Worm (Caenorhabditis elegans) whole organism, L4 larva: ENCODE results near the gene F23F12.13.

ENCODE experiments used
- F10B5.3 ChIP-seq: sonication (generic microtip); optimal IDR thresholded peaks from 2 replicates; lab custom pipeline; 2016; ENCODE audit warnings: mild to moderate bottlenecking, missing genetic modification characterization, missing compliant biosample characterization
- F26F4.8 ChIP-seq: fragments of 200-800 bp; sonication (Bioruptor generic); conservative IDR thresholded peaks from 2 replicates; pipeline ENCODE4 v1.3.6; 2022; ENCODE audit warnings: missing genetic modification characterization, missing compliant biosample characterization
- F37D6.2 ChIP-seq: sonication (generic microtip); optimal IDR thresholded peaks from 2 replicates; lab custom pipeline; 2016; ENCODE audit warnings: mild to moderate bottlenecking, missing genetic modification characterization, missing compliant biosample characterization
- F44E2.7 ChIP-seq: fragments of 200-800 bp; sonication (Bioruptor generic); IDR thresholded peaks from 2 replicates; pipeline ENCODE4 v2.1.2; 2022; ENCODE audit warnings: missing genetic modification characterization, missing compliant biosample characterization
- F49E8.2 ChIP-seq: sonication (generic microtip); optimal IDR thresholded peaks from 2 replicates; lab custom pipeline; 2016; ENCODE audit warnings: missing compliant biosample characterization, mild to moderate bottlenecking, missing genetic modification characterization, borderline replicate concordance
- Y105C5A.15 ChIP-seq: fragments of 200-800 bp; sonication (Bioruptor generic); IDR thresholded peaks from 2 replicates; pipeline ENCODE4 v1.3.6; 2022; ENCODE audit warnings: missing genetic modification characterization, missing compliant biosample characterization
- Y75B8A.6 ChIP-seq: fragments of 200-800 bp; sonication (Bioruptor generic); IDR thresholded peaks from 2 replicates; pipeline ENCODE4 v1.3.6; 2022; ENCODE audit warnings: missing genetic modification reagents, missing genetic modification characterization, missing compliant biosample characterization
- ZK337.2 ChIP-seq: fragments of 200-800 bp; sonication (Bioruptor generic); IDR thresholded peaks from 2 replicates; pipeline ENCODE4 v1.3.6; 2022; ENCODE audit warnings: missing genetic modification reagents, missing genetic modification characterization, missing compliant biosample characterization
- attf-4 ChIP-seq: sonication (generic microtip); optimal IDR thresholded peaks from 3 replicates; lab custom pipeline; 2017; ENCODE audit warnings: missing biosample characterization, missing genetic modification characterization
- ceh-20 ChIP-seq: fragments of 200-800 bp; sonication (Bioruptor generic); IDR thresholded peaks from 2 replicates; pipeline ENCODE4 v1.3.6; 2022; ENCODE audit warnings: missing genetic modification reagents, missing genetic modification characterization, missing compliant biosample characterization
- ceh-44 ChIP-seq: fragments of 200-800 bp; sonication (Bioruptor generic); IDR thresholded peaks from 2 replicates; pipeline ENCODE4 v1.3.6; 2022; ENCODE audit warnings: missing genetic modification reagents, missing genetic modification characterization, missing compliant biosample characterization
- cey-2 ChIP-seq: sonication (generic microtip); optimal IDR thresholded peaks from 3 replicates; lab custom pipeline; 2017; ENCODE audit warnings: missing genetic modification characterization, mild to moderate bottlenecking, missing compliant biosample characterization, antibody characterized with exemption, borderline replicate concordance; ENCODE audit not compliant: insufficient read depth
- daf-16 ChIP-seq, 3 experiments: sonication (generic microtip); optimal IDR thresholded peaks; 2 replicates each; lab custom pipeline; 2016 to 2017; ENCODE audit warnings: missing genetic modification characterization in 3 of 3, missing genetic modification reagents in 3 of 3, mild to moderate bottlenecking in 2 of 3, missing compliant biosample characterization in 2 of 3, missing biosample characterization in 1 of 3, moderate library complexity in 1 of 3
- daf-19 ChIP-seq: fragments of 200-800 bp; sonication (Bioruptor generic); conservative IDR thresholded peaks from 2 replicates; pipeline ENCODE4 v1.3.6; 2022; ENCODE audit warnings: missing genetic modification characterization, missing compliant biosample characterization
- daf-8 ChIP-seq: fragments of 200-800 bp; sonication (Bioruptor generic); IDR thresholded peaks from 2 replicates; pipeline ENCODE4 v1.3.6; 2022; ENCODE audit warnings: missing genetic modification characterization, missing compliant biosample characterization
- dpl-1 ChIP-seq: fragments of 150-350 bp; optimal IDR thresholded peaks from 2 replicates; lab custom pipeline; 2014; ENCODE audit warnings: missing biosample characterization, missing genetic modification reagents, missing genetic modification characterization
- dve-1 ChIP-seq: sonication (generic microtip); optimal IDR thresholded peaks from 2 replicates; lab custom pipeline; 2017; ENCODE audit warnings: antibody characterized with exemption, mild to moderate bottlenecking, missing genetic modification characterization, missing compliant biosample characterization; ENCODE audit not compliant: insufficient read depth
- fkh-10 ChIP-seq: fragments of 150-350 bp; optimal IDR thresholded peaks from 2 replicates; lab custom pipeline; 2014; ENCODE audit warnings: missing biosample characterization, missing genetic modification reagents, missing genetic modification characterization
- hif-1 ChIP-seq, 2 experiments: sonication (generic microtip); optimal IDR thresholded peaks; 2 replicates each; lab custom pipeline; 2016 to 2017; ENCODE audit warnings: missing compliant biosample characterization in 2 of 2, missing genetic modification characterization in 2 of 2, missing genetic modification reagents in 2 of 2, missing genotype in 2 of 2, mild to moderate bottlenecking in 1 of 2
- hlh-11 ChIP-seq: fragments of 200-800 bp; sonication (Bioruptor generic); optimal IDR thresholded peaks from 2 replicates; lab custom pipeline; 2018; ENCODE audit warnings: mild to moderate bottlenecking, missing genetic modification characterization, missing compliant biosample characterization
- lim-7 ChIP-seq: fragments of 200-800 bp; sonication (Bioruptor generic); IDR thresholded peaks from 2 replicates; pipeline ENCODE4 v1.3.6; 2022; ENCODE audit warnings: missing genetic modification characterization, missing compliant biosample characterization
- lin-29 ChIP-seq: fragments of 200-800 bp; sonication (Bioruptor generic); IDR thresholded peaks from 2 replicates; pipeline ENCODE4 v1.3.6; 2022; ENCODE audit warnings: missing genetic modification reagents, missing genetic modification characterization, missing compliant biosample characterization
- lin-38 ChIP-seq: fragments of 200-800 bp; sonication (Bioruptor generic); IDR thresholded peaks from 2 replicates; pipeline ENCODE4 v1.3.6; 2022; ENCODE audit warnings: missing genetic modification reagents, missing genetic modification characterization, missing compliant biosample characterization
- lin-39 ChIP-seq: fragments of 150-350 bp; optimal IDR thresholded peaks from 2 replicates; lab custom pipeline; 2014; ENCODE audit warnings: missing biosample characterization, missing genetic modification reagents, missing genetic modification characterization
- lsy-2 ChIP-seq, 2 experiments: fragments of 150-350 bp in 1 of 2; sonication (generic microtip) in 1 of 2; optimal IDR thresholded peaks; 2 replicates each; lab custom pipeline; 2014 to 2017; ENCODE audit warnings: missing biosample characterization in 2 of 2, missing genetic modification characterization in 2 of 2
- mdt-29 ChIP-seq: fragments of 200-800 bp; sonication (Bioruptor generic); IDR thresholded peaks from 2 replicates; pipeline ENCODE4 v1.3.6; 2022; ENCODE audit warnings: missing genetic modification reagents, missing genetic modification characterization, missing compliant biosample characterization
- mep-1 ChIP-seq: fragments of 150-350 bp; sonication (generic microtip); optimal IDR thresholded peaks from 3 replicates; lab custom pipeline; 2014; ENCODE audit warnings: missing biosample characterization, missing genetic modification characterization
- mxl-3 ChIP-seq: fragments of 200-800 bp; sonication (Bioruptor generic); optimal IDR thresholded peaks from 2 replicates; lab custom pipeline; 2018; ENCODE audit warnings: mild to moderate bottlenecking, missing genetic modification characterization, missing compliant biosample characterization
- nhr-11 ChIP-seq: fragments of 150-350 bp; optimal IDR thresholded peaks from 2 replicates; lab custom pipeline; 2014; ENCODE audit warnings: missing biosample characterization, missing genetic modification characterization
- nhr-111 ChIP-seq: fragments of 200-800 bp; sonication (Bioruptor generic); optimal IDR thresholded peaks from 2 replicates; lab custom pipeline; 2018; ENCODE audit warnings: mild to moderate bottlenecking, missing genetic modification characterization, missing compliant biosample characterization
- nhr-41 ChIP-seq: fragments of 200-800 bp; sonication (Bioruptor generic); IDR thresholded peaks from 2 replicates; pipeline ENCODE4 v1.3.6; 2022; ENCODE audit warnings: missing genetic modification reagents, missing genetic modification characterization, missing compliant biosample characterization
- nhr-42 ChIP-seq: fragments of 200-800 bp; sonication (Bioruptor generic); IDR thresholded peaks from 2 replicates; pipeline ENCODE4 v1.3.6; 2022; ENCODE audit warnings: missing genetic modification characterization, missing compliant biosample characterization
- nhr-48 ChIP-seq: sonication (generic microtip); optimal IDR thresholded peaks from 2 replicates; lab custom pipeline; 2016; ENCODE audit warnings: mild to moderate bottlenecking, missing genetic modification characterization, missing compliant biosample characterization
- nhr-6 ChIP-seq: fragments of 150-350 bp; optimal IDR thresholded peaks from 2 replicates; lab custom pipeline; 2014; ENCODE audit warnings: missing biosample characterization, missing genetic modification characterization
- saeg-2 ChIP-seq: fragments of 200-800 bp; sonication (Bioruptor generic); IDR thresholded peaks from 2 replicates; pipeline ENCODE4 v1.3.6; 2022; ENCODE audit warnings: missing genetic modification reagents, missing genetic modification characterization, missing compliant biosample characterization
- set-16 ChIP-seq: fragments of 200-800 bp; sonication (Bioruptor generic); IDR thresholded peaks from 2 replicates; pipeline ENCODE4 v1.3.6; 2022; ENCODE audit warnings: missing genetic modification reagents, missing genetic modification characterization, missing compliant biosample characterization
- snpc-4 ChIP-seq: fragments of 150-350 bp; optimal IDR thresholded peaks from 2 replicates; lab custom pipeline; 2014; ENCODE audit warnings: missing biosample characterization, missing genetic modification characterization
- unc-39 ChIP-seq: sonication (generic microtip); optimal IDR thresholded peaks from 2 replicates; lab custom pipeline; 2017; ENCODE audit warnings: missing biosample characterization, missing genetic modification characterization
- unc-62 ChIP-seq, 3 experiments: fragments of 150-350 bp in 1 of 3; sonication (generic microtip); optimal IDR thresholded peaks in 2 of 3; peaks in 1 of 3; 1 replicate in 1 of 3; 2 replicates in 2 of 3; lab custom pipeline; 2014 to 2017; ENCODE audit warnings: missing biosample characterization in 3 of 3, missing genetic modification characterization in 3 of 3, missing genetic modification reagents in 3 of 3, missing genotype in 1 of 3
- vab-7 ChIP-seq: fragments of 200-800 bp; sonication (Bioruptor generic); IDR thresholded peaks from 2 replicates; pipeline ENCODE4 v1.3.6; 2022; ENCODE audit warnings: missing genetic modification reagents, missing genetic modification characterization, missing compliant biosample characterization
- zfp-3 ChIP-seq: fragments of 200-800 bp; sonication (Bioruptor generic); conservative IDR thresholded peaks from 2 replicates; pipeline ENCODE4 v1.3.6; 2022; ENCODE audit warnings: missing genetic modification reagents, missing genetic modification characterization, missing compliant biosample characterization
- zip-11 ChIP-seq: fragments of 200-800 bp; sonication (Bioruptor generic); IDR thresholded peaks from 2 replicates; pipeline ENCODE4 v1.3.6; 2022; ENCODE audit warnings: missing genetic modification characterization, missing compliant biosample characterization

The F23F12.13 gene

ce11 chrIII:6509301-6509700 is 13.8 kb downstream of the F23F12.13 start (continued):
- TF ChIP-seq unc-62 (GFP tag; optimal IDR thresholded peaks at IDR 0.05 in 1 of 2; lab: Kevin White, UChicago), result peak in 1 of 2 experiments; percentile 64
- no peak for TF ChIP-seq unc-62 (tag; optimal IDR thresholded peaks at IDR 0.05; lab: Kevin White, UChicago)
- TF ChIP-seq cey-2 (tag; lab: Kevin White, UChicago), result peak; percentile 44
- TF ChIP-seq vab-7, result no peak
- TF ChIP-seq dve-1, result peak; percentile 14
- TF ChIP-seq snpc-4, result no peak
- no peak for TF ChIP-seq daf-16 (GFP tag; optimal IDR thresholded peaks at IDR 0.05; lab: Kevin White, UChicago)
- peak; percentile 73 for TF ChIP-seq daf-16 (tag; optimal IDR thresholded peaks at IDR 0.05; lab: Kevin White, UChicago)
- no peak for TF ChIP-seq nhr-11 (tag; lab: Kevin White, UChicago)
- no peak for TF ChIP-seq Y75B8A.6 (GFP tag; lab: Robert Waterston, UW)
- TF ChIP-seq unc-39 (tag; lab: Kevin White, UChicago), result no peak
- TF ChIP-seq daf-19 (GFP tag; lab: Robert Waterston, UW), result no peak
- no peak for TF ChIP-seq F26F4.8 (GFP tag; lab: Robert Waterston, UW)
- peak in 1 of 2 experiments; percentile 18 for TF ChIP-seq lsy-2 (tag; optimal IDR thresholded peaks at IDR 0.05; lab: Kevin White, UChicago)
- no peak for TF ChIP-seq dpl-1 (GFP tag; lab: Kevin White, UChicago)
- TF ChIP-seq hif-1 (tag; optimal IDR thresholded peaks at IDR 0.05; lab: Kevin White, UChicago), result no peak
- TF ChIP-seq lin-38 (GFP tag; lab: Robert Waterston, UW), result no peak
- no peak for TF ChIP-seq attf-4 (tag; lab: Kevin White, UChicago)
- TF ChIP-seq ZK337.2 (GFP tag; lab: Robert Waterston, UW), result no peak
- TF ChIP-seq, all 104 proteins: peak for 11

- TF ChIP-seq F44E2.7, result peak; percentile 61; the same call in 1 of the 2 replicates
- 0 out of 2 replicates have a peak, but pooled peaks have one; percentile 54 for TF ChIP-seq lim-7
- TF ChIP-seq F26F4.8 (GFP tag; lab: Robert Waterston, UW), result 0 out of 2 replicates have a peak, but pooled peaks have one; percentile 8
These were observed 18.3 kb downstream of the F23F12.13 start for ce11 chrIII:6513759-6514158.

- TF ChIP-seq nhr-42 (GFP tag; lab: Robert Waterston, UW) (no peak), nhr-48 (tag; lab: Kevin White, UChicago) (no peak), F49E8.2 (tag; lab: Kevin White, UChicago) (no peak), Y105C5A.15 (no peak), F10B5.3 (tag; lab: Kevin White, UChicago) (no peak), saeg-2 (no peak), ceh-20 (GFP tag; lab: Robert Waterston, UW) (no peak), mxl-3 (GFP tag; lab: Kevin White, UChicago) (no peak), daf-8 (no peak), hlh-11 (tag; lab: Kevin White, UChicago) (no peak), fkh-10 (GFP tag; lab: Kevin White, UChicago) (no peak), mdt-29 (GFP tag; lab: Robert Waterston, UW) (no peak), F44E2.7 (no peak)
These were observed 19.2 kb downstream of the F23F12.13 start, which contains the start of gene acr-5 for ce11 chrIII:6514673-6515072. Gene acr-5 (minus strand): TSS chrIII:6514773.

DNA sequence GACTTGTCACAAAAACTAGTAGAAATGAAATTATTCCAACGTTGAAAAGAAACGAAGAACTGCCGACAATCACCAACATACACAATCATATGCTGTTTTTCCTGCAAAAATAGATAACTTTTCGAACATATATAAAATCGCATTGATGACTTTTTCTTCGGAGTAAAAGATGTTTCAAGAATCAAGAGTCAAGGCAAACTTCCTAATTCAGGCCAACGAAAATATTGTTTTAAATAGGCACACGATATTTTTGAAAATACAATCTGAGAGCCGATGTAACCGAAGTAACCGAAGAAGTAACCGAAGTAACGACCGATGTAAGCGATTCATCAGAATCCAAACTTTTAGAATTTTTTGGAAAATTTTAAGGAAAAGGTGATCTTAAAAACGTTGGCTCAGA is 24.5 kb downstream of the F23F12.13 start, which contains the start of gene C09E7.10:
Gene C09E7.10, minus strand, starts transcription at position 101 of the 400 bp plus-strand sequence.
- TF ChIP-seq nhr-41 (GFP tag; lab: Robert Waterston, UW) (no peak), ceh-44 (no peak), mep-1 (no peak), nhr-6 (tag; lab: Kevin White, UChicago) (no peak), lin-29 (GFP tag; lab: Robert Waterston, UW) (no peak), F37D6.2 (tag; lab: Kevin White, UChicago) (no peak), zip-11 (no peak), nhr-111 (GFP tag; lab: Kevin White, UChicago) (no peak), zfp-3 (GFP tag; lab: Robert Waterston, UW) (no peak), lin-39 (tag; lab: Kevin White, UChicago) (no peak), set-16 (no peak), F44E2.7 (no peak), nhr-11 (tag; lab: Kevin White, UChicago) (no peak)
- TF ChIP-seq, all 104 proteins: peak for 0
